Fruit fly (Drosophila melanogaster) whole organism, prepupa: ENCODE data around the gene sqd.

Source experiments
- CG10631 ChIP-seq: fragments of 200-800 bp; sonication (Bioruptor generic); optimal IDR thresholded peaks from 2 replicates; lab custom pipeline; 2016; ENCODE audit warnings: missing biosample characterization, missing genetic modification characterization
- CG10669 ChIP-seq: fragments of 200-800 bp; sonication (Bioruptor generic); optimal IDR thresholded peaks from 3 replicates; lab custom pipeline; 2018; ENCODE audit warnings: missing biosample characterization, mild to moderate bottlenecking, missing genetic modification characterization, moderate library complexity
- CG11762 ChIP-seq: fragments of 200-800 bp; sonication (Bioruptor generic); optimal IDR thresholded peaks from 3 replicates; lab custom pipeline; 2016; ENCODE audit warnings: missing biosample characterization, missing genetic modification characterization; ENCODE audit not compliant: insufficient read depth
- CG11902 ChIP-seq: fragments of 200-800 bp; sonication (Bioruptor generic); optimal IDR thresholded peaks from 3 replicates; lab custom pipeline; 2016; ENCODE audit warnings: missing biosample characterization, missing genetic modification characterization
- CG15336 ChIP-seq: fragments of 200-800 bp; sonication (Bioruptor generic); IDR thresholded peaks from 2 replicates; pipeline ENCODE4 v1.3.6; 2022; ENCODE audit warnings: missing biosample characterization, missing genetic modification characterization
- CG1621 ChIP-seq: fragments of 200-800 bp; sonication (Bioruptor generic); optimal IDR thresholded peaks from 3 replicates; lab custom pipeline; 2018; ENCODE audit warnings: missing biosample characterization, mild to moderate bottlenecking, missing genetic modification characterization
- CG16779 ChIP-seq: fragments of 200-800 bp; sonication (Bioruptor generic); optimal IDR thresholded peaks from 3 replicates; lab custom pipeline; 2017; ENCODE audit warnings: missing biosample characterization, mild to moderate bottlenecking, missing genetic modification characterization
- CG3032 ChIP-seq: fragments of 200-800 bp; optimal IDR thresholded peaks from 2 replicates; lab custom pipeline; 2019; ENCODE audit warnings: missing biosample characterization, mild to moderate bottlenecking, missing genetic modification characterization, moderate library complexity
- CG32006 ChIP-seq: fragments of 200-800 bp; sonication (Bioruptor generic); optimal IDR thresholded peaks from 3 replicates; lab custom pipeline; 2017; ENCODE audit warnings: missing biosample characterization, mild to moderate bottlenecking, missing genetic modification characterization
- CG34406 ChIP-seq: fragments of 200-800 bp; sonication (Bioruptor generic); optimal IDR thresholded peaks from 3 replicates; lab custom pipeline; 2016; ENCODE audit warnings: missing biosample characterization, missing genetic modification characterization
- CG3919 ChIP-seq: fragments of 200-800 bp; sonication (Bioruptor generic); optimal IDR thresholded peaks from 3 replicates; lab custom pipeline; 2016; ENCODE audit warnings: missing biosample characterization, missing genetic modification characterization
- CG4318 ChIP-seq: fragments of 200-800 bp; sonication (Bioruptor generic); optimal IDR thresholded peaks from 3 replicates; lab custom pipeline; 2017; ENCODE audit warnings: missing biosample characterization, mild to moderate bottlenecking, missing genetic modification characterization
- CG6276 ChIP-seq: fragments of 200-800 bp; sonication (Bioruptor generic); optimal IDR thresholded peaks from 2 replicates; lab custom pipeline; 2017; ENCODE audit warnings: missing biosample characterization, mild to moderate bottlenecking, missing genetic modification characterization
- CG6792 ChIP-seq: fragments of 200-800 bp; sonication (Bioruptor generic); optimal IDR thresholded peaks from 3 replicates; lab custom pipeline; 2016; ENCODE audit warnings: missing biosample characterization, missing genetic modification characterization
- CG6808 ChIP-seq: fragments of 200-800 bp; sonication (Bioruptor generic); optimal IDR thresholded peaks from 3 replicates; lab custom pipeline; 2017; ENCODE audit warnings: missing biosample characterization, missing genetic modification characterization, mild to moderate bottlenecking, moderate library complexity, missing genetic modification reagents
- CG6854 ChIP-seq: fragments of 200-800 bp; sonication (Bioruptor generic); optimal IDR thresholded peaks from 2 replicates; lab custom pipeline; 2017; ENCODE audit warnings: missing biosample characterization, mild to moderate bottlenecking, missing genetic modification characterization
- CG9139 ChIP-seq: fragments of 200-800 bp; sonication (Bioruptor generic); optimal IDR thresholded peaks from 3 replicates; lab custom pipeline; 2017; ENCODE audit warnings: missing biosample characterization, mild to moderate bottlenecking, missing genetic modification characterization
- Eip75B ChIP-seq: fragments of 200-800 bp; sonication (Bioruptor generic); optimal IDR thresholded peaks from 3 replicates; lab custom pipeline; 2016; ENCODE audit warnings: missing biosample characterization, missing genetic modification characterization
- Eip78C ChIP-seq: fragments of 200-800 bp; sonication (Bioruptor generic); peaks from one replicate; lab custom pipeline; 2016; ENCODE audit warnings: missing biosample characterization, missing genetic modification characterization
- Eip93F ChIP-seq: fragments of 200-800 bp; sonication (Bioruptor generic); optimal IDR thresholded peaks from 2 replicates; lab custom pipeline; 2016; ENCODE audit warnings: missing biosample characterization, mild to moderate bottlenecking, missing genetic modification characterization
- Ets21C ChIP-seq: fragments of 200-800 bp; sonication (Bioruptor generic); optimal IDR thresholded peaks from 3 replicates; lab custom pipeline; 2016; ENCODE audit warnings: missing biosample characterization, missing genetic modification characterization
- Ets96B ChIP-seq: fragments of 200-800 bp; optimal IDR thresholded peaks from 2 replicates; lab custom pipeline; 2019; ENCODE audit warnings: missing biosample characterization, mild to moderate bottlenecking, missing genetic modification characterization, moderate library complexity
- Gug ChIP-seq: fragments of 200-800 bp; sonication (Bioruptor generic); IDR thresholded peaks from 2 replicates; pipeline ENCODE4 v1.3.6; 2022; ENCODE audit warnings: missing biosample characterization, missing genetic modification characterization
- Hr39 ChIP-seq: fragments of 200-800 bp; sonication (Bioruptor generic); optimal IDR thresholded peaks from 2 replicates; lab custom pipeline; 2016; ENCODE audit warnings: missing biosample characterization, missing genetic modification characterization
- Hr4 ChIP-seq: fragments of 200-800 bp; sonication (Bioruptor generic); optimal IDR thresholded peaks from 3 replicates; lab custom pipeline; 2016; ENCODE audit warnings: missing biosample characterization, missing genetic modification characterization
- Met ChIP-seq: fragments of 200-800 bp; sonication (Bioruptor generic); optimal IDR thresholded peaks from 3 replicates; lab custom pipeline; 2016; ENCODE audit warnings: missing biosample characterization, missing genetic modification characterization
- OdsH ChIP-seq: fragments of 200-800 bp; sonication (Bioruptor generic); optimal IDR thresholded peaks from 3 replicates; lab custom pipeline; 2016; ENCODE audit warnings: missing biosample characterization, missing genetic modification characterization
- Smox ChIP-seq: fragments of 200-800 bp; sonication (Bioruptor generic); optimal IDR thresholded peaks from 3 replicates; lab custom pipeline; 2016; ENCODE audit warnings: missing biosample characterization, missing genetic modification characterization
- Sox102F ChIP-seq: fragments of 200-800 bp; sonication (Bioruptor generic); optimal IDR thresholded peaks from 2 replicates; lab custom pipeline; 2016; ENCODE audit warnings: missing biosample characterization, mild to moderate bottlenecking, missing genetic modification characterization
- Sox14 ChIP-seq: fragments of 200-800 bp; sonication (Bioruptor generic); optimal IDR thresholded peaks from 3 replicates; lab custom pipeline; 2016; ENCODE audit warnings: missing biosample characterization, missing genetic modification characterization
- achi ChIP-seq: fragments of 200-800 bp; sonication (Bioruptor generic); optimal IDR thresholded peaks from 3 replicates; lab custom pipeline; 2016; ENCODE audit warnings: missing biosample characterization, missing genetic modification characterization
- acj6 ChIP-seq: fragments of 200-800 bp; sonication (Bioruptor generic); optimal IDR thresholded peaks from 3 replicates; lab custom pipeline; 2016; ENCODE audit warnings: missing biosample characterization, missing genetic modification characterization
- cyc ChIP-seq: fragments of 200-800 bp; sonication (Bioruptor generic); optimal IDR thresholded peaks from 3 replicates; lab custom pipeline; 2016; ENCODE audit warnings: missing biosample characterization, missing genetic modification characterization
- dac ChIP-seq: fragments of 200-800 bp; sonication (Bioruptor generic); optimal IDR thresholded peaks from 2 replicates; lab custom pipeline; 2017; ENCODE audit warnings: missing biosample characterization, mild to moderate bottlenecking, missing genetic modification characterization
- dsx ChIP-seq: fragments of 200-800 bp; optimal IDR thresholded peaks from 3 replicates; lab custom pipeline; 2019; ENCODE audit warnings: missing biosample characterization, mild to moderate bottlenecking, missing genetic modification characterization, moderate library complexity; ENCODE audit not compliant: poor library complexity, severe bottlenecking
- eg ChIP-seq: fragments of 200-800 bp; sonication (Bioruptor generic); IDR thresholded peaks from 3 replicates; pipeline ENCODE4 v1.3.6; 2022; ENCODE audit warnings: missing biosample characterization, missing genetic modification characterization
- esn ChIP-seq: fragments of 200-800 bp; sonication (Bioruptor generic); optimal IDR thresholded peaks from 2 replicates; lab custom pipeline; 2016; ENCODE audit warnings: missing biosample characterization, mild to moderate bottlenecking, missing genetic modification characterization, moderate library complexity
- fd59A ChIP-seq: fragments of 200-800 bp; sonication (Bioruptor generic); optimal IDR thresholded peaks from 2 replicates; lab custom pipeline; 2017; ENCODE audit warnings: missing biosample characterization, mild to moderate bottlenecking, missing genetic modification characterization, missing genetic modification reagents
- fd85E ChIP-seq: fragments of 200-800 bp; sonication (Bioruptor generic); optimal IDR thresholded peaks from 3 replicates; lab custom pipeline; 2016; ENCODE audit warnings: missing biosample characterization, missing genetic modification characterization
- net ChIP-seq: fragments of 200-800 bp; sonication (Bioruptor generic); optimal IDR thresholded peaks from 3 replicates; lab custom pipeline; 2016; ENCODE audit warnings: missing biosample characterization, missing genetic modification characterization
- salr ChIP-seq, 2 experiments: fragments of 200-800 bp; sonication (Bioruptor generic); optimal IDR thresholded peaks; 3 replicates each; lab custom pipeline; 2016 to 2018; ENCODE audit warnings: missing biosample characterization in 2 of 2, missing genetic modification characterization in 2 of 2, mild to moderate bottlenecking in 1 of 2
- ss ChIP-seq, 2 experiments: fragments of 200-800 bp; sonication (Bioruptor generic); optimal IDR thresholded peaks; 2 replicates in 1 of 2; 3 replicates in 1 of 2; lab custom pipeline; 2017 to 2018; ENCODE audit warnings: mild to moderate bottlenecking in 2 of 2, missing biosample characterization in 2 of 2, missing genetic modification characterization in 2 of 2, moderate library complexity in 1 of 2
- svp ChIP-seq: fragments of 200-800 bp; sonication (Bioruptor generic); peaks from one replicate; lab custom pipeline; 2016; ENCODE audit warnings: missing biosample characterization, missing genetic modification characterization
- vri ChIP-seq: fragments of 200-800 bp; sonication (Bioruptor generic); optimal IDR thresholded peaks from 3 replicates; lab custom pipeline; 2016; ENCODE audit warnings: missing biosample characterization, mild to moderate bottlenecking, missing genetic modification characterization

sqd gene

dm6 chr3R:13685969-13686368, 39.9 kb upstream of the sqd start:
- TF ChIP-seq Eip75B (GFP tag; lab: Kevin White, UChicago), result no peak
- TF ChIP-seq CG11902 (GFP tag; lab: Kevin White, UChicago), result no peak
- no peak for TF ChIP-seq CG6276
- no peak for TF ChIP-seq achi (GFP tag; lab: Kevin White, UChicago)
- no peak for TF ChIP-seq CG34406
- TF ChIP-seq Eip93F (GFP tag; lab: Kevin White, UChicago), result no peak
- TF ChIP-seq Hr39 (GFP tag; lab: Kevin White, UChicago), result no peak
- no peak for TF ChIP-seq CG9139 (GFP tag; lab: Kevin White, UChicago)
- TF ChIP-seq Ets96B (tag; lab: Kevin White, UChicago), result no peak
- TF ChIP-seq dac (GFP tag; lab: Kevin White, UChicago), result no peak
- TF ChIP-seq CG6808, result no peak

dm6 chr3R:13684569-13685402, 38.7 kb upstream of the sqd start:
- TF ChIP-seq fd59A, result no peak
- no peak for TF ChIP-seq eg (GFP tag; lab: Robert Waterston, UW)
- TF ChIP-seq Eip78C, result peak; percentile 55
- TF ChIP-seq net, result no peak
- no peak for TF ChIP-seq CG6854 (GFP tag; lab: Kevin White, UChicago)
- no peak for TF ChIP-seq cyc (GFP tag; lab: Kevin White, UChicago)
- peak; percentile 10 for TF ChIP-seq Hr4 (GFP tag; lab: Kevin White, UChicago)
- no peak for TF ChIP-seq CG6276
- peak; percentile 9 for TF ChIP-seq CG32006 (GFP tag; lab: Kevin White, UChicago)
- TF ChIP-seq salr (GFP tag; optimal IDR thresholded peaks at IDR 0.05; lab: Kevin White, UChicago), result peak in 1 of 2 experiments; percentile 4
- TF ChIP-seq CG16779 (tag; lab: Kevin White, UChicago), result peak; percentile 22
- peak; percentile 37 for TF ChIP-seq dsx
- peak; percentile 29 for TF ChIP-seq Met (GFP tag; lab: Kevin White, UChicago)
- TF ChIP-seq vri (GFP tag; lab: Kevin White, UChicago), result peak; percentile 43
- TF ChIP-seq CG10631, result peak; percentile 4
- TF ChIP-seq Smox (GFP tag; lab: Kevin White, UChicago), result no peak
- peak in 1 of 2 experiments; percentile 26 for TF ChIP-seq ss (GFP tag; optimal IDR thresholded peaks at IDR 0.05; lab: Kevin White, UChicago)
- TF ChIP-seq Ets21C (GFP tag; lab: Kevin White, UChicago), result no peak
- TF ChIP-seq CG10669 (GFP tag; lab: Kevin White, UChicago), result no peak
- TF ChIP-seq svp (GFP tag; lab: Kevin White, UChicago), result peak; percentile 74
- TF ChIP-seq dac (GFP tag; lab: Kevin White, UChicago), result no peak

dm6 chr3R:13683624-13684568, 37.8 kb upstream of the sqd start, which contains the start of gene flfl:
TSS of gene flfl (plus strand) at chr3R:13683921.
- TF ChIP-seq OdsH (GFP tag; lab: Kevin White, UChicago) (no peak), CG11762 (GFP tag; lab: Kevin White, UChicago) (no peak), CG16779 (tag; lab: Kevin White, UChicago) (peak; percentile 34), Smox (GFP tag; lab: Kevin White, UChicago) (peak; percentile 9), CG15336 (GFP tag; lab: Robert Waterston, UW) (no peak), Gug (GFP tag; lab: Robert Waterston, UW) (no peak), CG6792 (GFP tag; lab: Kevin White, UChicago) (no peak), CG3032 (tag; lab: Kevin White, UChicago) (peak; percentile 34), eg (GFP tag; lab: Robert Waterston, UW) (no peak), CG3919 (GFP tag; lab: Kevin White, UChicago) (peak; percentile 29), Eip78C (peak; percentile 64), fd85E (GFP tag; lab: Kevin White, UChicago) (no peak), Hr4 (GFP tag; lab: Kevin White, UChicago) (no peak), vri (GFP tag; lab: Kevin White, UChicago) (peak; percentile 22), Ets21C (GFP tag; lab: Kevin White, UChicago) (no peak), Sox14 (GFP tag; lab: Kevin White, UChicago) (peak; percentile 40), CG10669 (GFP tag; lab: Kevin White, UChicago) (no peak), esn (peak; percentile 7), acj6 (no peak), CG1621 (tag; lab: Kevin White, UChicago) (no peak), ss (GFP tag; optimal IDR thresholded peaks at IDR 0.05; lab: Kevin White, UChicago) (no peak), CG4318 (GFP tag; lab: Kevin White, UChicago) (no peak), Sox102F (GFP tag; lab: Kevin White, UChicago) (peak; percentile 1), dac (GFP tag; lab: Kevin White, UChicago) (no peak)
